Worm (Caenorhabditis elegans) whole organism, late embryonic: ENCODE measurements around the gene ZC404.16.
A peak's percentile ranks its signal among the peaks of the same experiment; 100 is the strongest.

ENCODE experiments used
- C08G9.2 ChIP-seq: sonication (generic microtip); optimal IDR thresholded peaks from 2 replicates; lab custom pipeline; 2016; ENCODE audit warnings: mild to moderate bottlenecking, missing genetic modification characterization, moderate library complexity, missing compliant biosample characterization
- C38D4.7 ChIP-seq: fragments of 200-800 bp; sonication (Bioruptor generic); optimal IDR thresholded peaks from 2 replicates; lab custom pipeline; 2018; ENCODE audit warnings: mild to moderate bottlenecking, missing genetic modification characterization, moderate library complexity, missing compliant biosample characterization
- K02D7.2 ChIP-seq: sonication (generic microtip); optimal IDR thresholded peaks from 2 replicates; lab custom pipeline; 2017; ENCODE audit warnings: mild to moderate bottlenecking, missing genetic modification characterization, missing compliant biosample characterization
- K09A11.1 ChIP-seq: sonication (generic microtip); optimal IDR thresholded peaks from 2 replicates; lab custom pipeline; 2017; ENCODE audit warnings: antibody characterized with exemption, mild to moderate bottlenecking, missing genetic modification characterization, missing compliant biosample characterization; ENCODE audit not compliant: insufficient read depth
- T23F11.4 ChIP-seq: fragments of 200-800 bp; sonication (Bioruptor generic); optimal IDR thresholded peaks from 2 replicates; lab custom pipeline; 2018; ENCODE audit warnings: mild to moderate bottlenecking, missing genetic modification characterization, missing compliant biosample characterization
- Y22D7AL.16 ChIP-seq: sonication (generic microtip); optimal IDR thresholded peaks from 2 replicates; lab custom pipeline; 2016; ENCODE audit warnings: missing genetic modification characterization, missing compliant biosample characterization
- ama-1 ChIP-seq: fragments of 150-350 bp; optimal IDR thresholded peaks from 2 replicates; lab custom pipeline; 2014
- ceh-18 ChIP-seq: sonication (generic microtip); optimal IDR thresholded peaks from 2 replicates; lab custom pipeline; 2016; ENCODE audit warnings: missing genetic modification characterization, missing compliant biosample characterization
- ceh-19 ChIP-seq: fragments of 200-800 bp; sonication (Bioruptor generic); optimal IDR thresholded peaks from 2 replicates; lab custom pipeline; 2018; ENCODE audit warnings: mild to moderate bottlenecking, missing genetic modification characterization, missing compliant biosample characterization
- ceh-24 ChIP-seq: sonication (generic microtip); optimal IDR thresholded peaks from 2 replicates; lab custom pipeline; 2016; ENCODE audit warnings: mild to moderate bottlenecking, missing genetic modification characterization, missing compliant biosample characterization
- ceh-31 ChIP-seq: sonication (generic microtip); optimal IDR thresholded peaks from 2 replicates; lab custom pipeline; 2016; ENCODE audit warnings: missing genetic modification characterization, missing compliant biosample characterization
- ceh-34 ChIP-seq: sonication (generic microtip); optimal IDR thresholded peaks from 2 replicates; lab custom pipeline; 2016; ENCODE audit warnings: mild to moderate bottlenecking, missing genetic modification characterization, missing compliant biosample characterization
- ceh-45 ChIP-seq: fragments of 200-800 bp; sonication (Bioruptor generic); IDR thresholded peaks from 2 replicates; pipeline ENCODE4 v1.3.6; 2022; ENCODE audit warnings: missing genetic modification reagents, missing genetic modification characterization, missing compliant biosample characterization
- ceh-48 ChIP-seq: sonication (generic microtip); optimal IDR thresholded peaks from 2 replicates; lab custom pipeline; 2016; ENCODE audit warnings: missing genetic modification characterization, inconsistent platforms, missing compliant biosample characterization
- ceh-9 ChIP-seq: sonication (generic microtip); optimal IDR thresholded peaks from 2 replicates; lab custom pipeline; 2016; ENCODE audit warnings: mild to moderate bottlenecking, missing genetic modification characterization, inconsistent platforms, missing compliant biosample characterization
- che-1 ChIP-seq: sonication (generic microtip); optimal IDR thresholded peaks from 2 replicates; lab custom pipeline; 2016; ENCODE audit warnings: mild to moderate bottlenecking, missing genetic modification characterization, missing compliant biosample characterization
- dve-1 ChIP-seq: sonication (generic microtip); optimal IDR thresholded peaks from 2 replicates; lab custom pipeline; 2017; ENCODE audit warnings: antibody characterized with exemption, mild to moderate bottlenecking, missing genetic modification characterization, missing compliant biosample characterization
- elt-2 ChIP-seq: sonication (generic microtip); optimal IDR thresholded peaks from 2 replicates; lab custom pipeline; 2016; ENCODE audit warnings: missing genetic modification reagents, missing genetic modification characterization, missing compliant biosample characterization
- ets-4 ChIP-seq: sonication (generic microtip); optimal IDR thresholded peaks from 2 replicates; lab custom pipeline; 2016; ENCODE audit warnings: missing genetic modification characterization, missing compliant biosample characterization
- fax-1 ChIP-seq: sonication (generic microtip); optimal IDR thresholded peaks from 2 replicates; lab custom pipeline; 2016; ENCODE audit warnings: missing genotype, missing genetic modification characterization, missing compliant biosample characterization
- fkh-10 ChIP-seq: fragments of 150-350 bp; optimal IDR thresholded peaks from 2 replicates; lab custom pipeline; 2014; ENCODE audit warnings: missing biosample characterization, missing genetic modification reagents, missing genetic modification characterization
- fkh-6 ChIP-seq: sonication (generic microtip); optimal IDR thresholded peaks from 2 replicates; lab custom pipeline; 2016; ENCODE audit warnings: missing genetic modification characterization, missing compliant biosample characterization
- hlh-30 ChIP-seq: sonication (generic microtip); optimal IDR thresholded peaks from 2 replicates; lab custom pipeline; 2017; ENCODE audit warnings: antibody characterized with exemption, missing genetic modification characterization, missing compliant biosample characterization; ENCODE audit not compliant: insufficient read depth
- hlh-8 ChIP-seq: sonication (generic microtip); optimal IDR thresholded peaks from 2 replicates; lab custom pipeline; 2016; ENCODE audit warnings: missing genotype, missing genetic modification characterization, missing compliant biosample characterization
- lin-11 ChIP-seq: fragments of 200-800 bp; sonication (Bioruptor generic); optimal IDR thresholded peaks from 2 replicates; lab custom pipeline; 2018; ENCODE audit warnings: mild to moderate bottlenecking, missing genetic modification characterization, missing compliant biosample characterization
- madf-2 ChIP-seq: sonication (generic microtip); optimal IDR thresholded peaks from 2 replicates; lab custom pipeline; 2017; ENCODE audit warnings: missing genetic modification characterization, missing compliant biosample characterization
- nfya-1 ChIP-seq: sonication (generic microtip); optimal IDR thresholded peaks from 2 replicates; lab custom pipeline; 2017; ENCODE audit warnings: missing genetic modification characterization, mild to moderate bottlenecking, missing compliant biosample characterization, antibody characterized with exemption, moderate library complexity
- nhr-232 ChIP-seq: sonication (generic microtip); optimal IDR thresholded peaks from 2 replicates; lab custom pipeline; 2016; ENCODE audit warnings: missing genetic modification characterization, missing compliant biosample characterization
- odd-2 ChIP-seq: sonication (generic microtip); optimal IDR thresholded peaks from 2 replicates; lab custom pipeline; 2017; ENCODE audit warnings: antibody characterized with exemption, mild to moderate bottlenecking, missing genetic modification characterization, missing compliant biosample characterization
- pha-4 ChIP-seq: fragments of 150-350 bp; optimal IDR thresholded peaks from 2 replicates; lab custom pipeline; 2018; ENCODE audit warnings: missing biosample characterization, missing genetic modification reagents, missing genetic modification characterization
- pqm-1 ChIP-seq: sonication (generic microtip); optimal IDR thresholded peaks from 2 replicates; lab custom pipeline; 2016; ENCODE audit warnings: missing genetic modification characterization, missing compliant biosample characterization
- ref-2 ChIP-seq: sonication (generic microtip); optimal IDR thresholded peaks from 2 replicates; lab custom pipeline; 2016; ENCODE audit warnings: missing genetic modification characterization, missing compliant biosample characterization
- rnt-1 ChIP-seq: sonication (generic microtip); optimal IDR thresholded peaks from 2 replicates; lab custom pipeline; 2016; ENCODE audit warnings: missing genetic modification characterization, missing compliant biosample characterization
- sdc-2 ChIP-seq: sonication (generic microtip); optimal IDR thresholded peaks from 2 replicates; lab custom pipeline; 2016; ENCODE audit warnings: missing genotype, missing genetic modification characterization, missing compliant biosample characterization
- sox-2 ChIP-seq: fragments of 200-800 bp; sonication (Bioruptor generic); IDR thresholded peaks from 2 replicates; pipeline ENCODE4 v1.3.6; 2022; ENCODE audit warnings: missing genetic modification reagents, missing genetic modification characterization, missing compliant biosample characterization
- sox-4 ChIP-seq: sonication (generic microtip); optimal IDR thresholded peaks from 2 replicates; lab custom pipeline; 2017; ENCODE audit warnings: mild to moderate bottlenecking, missing genetic modification characterization, inconsistent platforms, missing compliant biosample characterization
- syd-9 ChIP-seq: sonication (generic microtip); optimal IDR thresholded peaks from 2 replicates; lab custom pipeline; 2016; ENCODE audit warnings: mild to moderate bottlenecking, missing genetic modification characterization, moderate library complexity, missing compliant biosample characterization
- unc-55 ChIP-seq: sonication (generic microtip); optimal IDR thresholded peaks from 2 replicates; lab custom pipeline; 2017; ENCODE audit warnings: missing biosample characterization, missing genetic modification reagents, missing genetic modification characterization
- ztf-16 ChIP-seq: sonication (generic microtip); optimal IDR thresholded peaks from 2 replicates; lab custom pipeline; 2017; ENCODE audit warnings: missing genetic modification characterization, missing compliant biosample characterization

The ZC404.16 gene

ce11 chrV:6796264-6796663 lies 22.6 kb upstream of the ZC404.16 start:
- TF ChIP-seq ceh-19 (GFP tag; lab: Kevin White, UChicago) (no peak), nhr-232 (tag; lab: Kevin White, UChicago) (no peak), sdc-2 (no peak), ceh-18 (no peak), C38D4.7 (no peak), pqm-1 (tag; lab: Kevin White, UChicago) (no peak), hlh-30 (tag; lab: Kevin White, UChicago) (no peak), hlh-8 (no peak)

ce11 chrV:6793744-6794239 lies 20.2 kb upstream of the ZC404.16 start, which contains the start of gene ZC404.1:
Gene ZC404.1 (plus strand): TSS chrV:6794189.
- TF ChIP-seq ceh-31 (peak; percentile 8), ceh-34 (tag; lab: Kevin White, UChicago) (no peak)

- TF ChIP-seq sox-4 (tag; lab: Kevin White, UChicago) (no peak), ceh-31 (no peak), nfya-1 (tag; lab: Kevin White, UChicago) (no peak), T23F11.4 (no peak), odd-2 (tag; lab: Kevin White, UChicago) (no peak), nhr-232 (tag; lab: Kevin White, UChicago) (no peak), ceh-24 (tag; lab: Kevin White, UChicago) (no peak), K02D7.2 (tag; lab: Kevin White, UChicago) (no peak), hlh-8 (no peak), C38D4.7 (no peak), ceh-45 (GFP tag; lab: Robert Waterston, UW) (no peak), K09A11.1 (tag; lab: Kevin White, UChicago) (no peak), pqm-1 (tag; lab: Kevin White, UChicago) (no peak), unc-55 (GFP tag; lab: Kevin White, UChicago) (no peak)
Measured at ce11 chrV:6792973-6793372, 19.3 kb upstream of the ZC404.16 start.

ce11 chrV:6792565-6792964 lies 18.9 kb upstream of the ZC404.16 start, which contains the start of gene gck-2:
Gene gck-2 (minus strand): TSS chrV:6792665.
- TF ChIP-seq ztf-16 (tag; lab: Kevin White, UChicago) (no peak), madf-2 (tag; lab: Kevin White, UChicago) (no peak), ceh-18 (no peak), che-1 (tag; lab: Kevin White, UChicago) (no peak), sox-2 (GFP tag; lab: Robert Waterston, UW) (no peak), fkh-10 (GFP tag; lab: Kevin White, UChicago) (no peak), ets-4 (tag; lab: Kevin White, UChicago) (no peak), dve-1 (tag; lab: Kevin White, UChicago) (no peak), T23F11.4 (no peak)

- TF ChIP-seq Y22D7AL.16 (tag; lab: Kevin White, UChicago) (no peak), sox-2 (GFP tag; lab: Robert Waterston, UW) (no peak), ama-1 (lab: Kevin White, UChicago) (peak; percentile 46), C38D4.7 (no peak), lin-11 (no peak), rnt-1 (no peak), fkh-10 (GFP tag; lab: Kevin White, UChicago) (no peak)
Measured at ce11 chrV:6787906-6788430, 14.3 kb upstream of the ZC404.16 start, which contains the start of gene ZC404.2. Gene ZC404.2 (plus strand): TSS chrV:6787952.

- TF ChIP-seq ceh-9 (tag; lab: Kevin White, UChicago) (no peak), pha-4 (tag; lab: Kevin White, UChicago) (no peak), hlh-30 (tag; lab: Kevin White, UChicago) (no peak), fkh-6 (no peak), ets-4 (tag; lab: Kevin White, UChicago) (no peak), K09A11.1 (tag; lab: Kevin White, UChicago) (peak; percentile 35), ceh-45 (GFP tag; lab: Robert Waterston, UW) (no peak), madf-2 (tag; lab: Kevin White, UChicago) (peak; percentile 47), ref-2 (tag; lab: Kevin White, UChicago) (peak; percentile 16), ceh-48 (tag; lab: Kevin White, UChicago) (no peak), unc-55 (GFP tag; lab: Kevin White, UChicago) (peak; percentile 1), C08G9.2 (tag; lab: Kevin White, UChicago) (peak; percentile 39), syd-9 (tag; lab: Kevin White, UChicago) (no peak), elt-2 (tag; lab: Kevin White, UChicago) (peak; percentile 59), Y22D7AL.16 (tag; lab: Kevin White, UChicago) (peak; percentile 30), fax-1 (peak; percentile 7), fkh-10 (GFP tag; lab: Kevin White, UChicago) (no peak)
Measured at ce11 chrV:6784853-6785492, 11.3 kb upstream of the ZC404.16 start, which contains the start of the genes spn-4 and spe-39. Gene spn-4 (minus strand): TSS chrV:6784903. Gene spe-39 (plus strand): TSS chrV:6785451.
